Worm (Caenorhabditis elegans) whole organism, mixed stage, embryonic: Measurements from ENCODE around the gene C49A9.4.

ENCODE experiments used
- M03D4.4 ChIP-seq: sonication (generic microtip); optimal IDR thresholded peaks from 2 replicates; lab custom pipeline; 2017; ENCODE audit warnings: mild to moderate bottlenecking, missing genetic modification characterization, missing compliant biosample characterization
- blmp-1 ChIP-seq: fragments of 150-350 bp; optimal IDR thresholded peaks from 2 replicates; lab custom pipeline; 2014; ENCODE audit warnings: missing biosample characterization, missing genetic modification characterization
- ceh-39 ChIP-seq: fragments of 150-350 bp; optimal IDR thresholded peaks from 2 replicates; lab custom pipeline; 2014; ENCODE audit warnings: missing biosample characterization, missing genetic modification characterization
- ces-1 ChIP-seq: fragments of 150-350 bp; optimal IDR thresholded peaks from 2 replicates; lab custom pipeline; 2014; ENCODE audit warnings: missing biosample characterization, missing genetic modification reagents, missing genetic modification characterization
- drap-1 ChIP-seq: fragments of 200-800 bp; sonication (Bioruptor generic); optimal IDR thresholded peaks from 3 replicates; lab custom pipeline; 2018; ENCODE audit warnings: mild to moderate bottlenecking, missing genetic modification characterization, missing compliant biosample characterization
- elt-1 ChIP-seq: sonication (generic microtip); optimal IDR thresholded peaks from 2 replicates; lab custom pipeline; 2017; ENCODE audit warnings: missing genetic modification characterization, mild to moderate bottlenecking, missing compliant biosample characterization, antibody characterized with exemption, moderate library complexity, borderline replicate concordance; ENCODE audit not compliant: insufficient read depth
- flh-1 ChIP-seq: fragments of 200-800 bp; sonication (Bioruptor generic); optimal IDR thresholded peaks from 2 replicates; lab custom pipeline; 2018; ENCODE audit warnings: mild to moderate bottlenecking, missing genetic modification characterization, moderate library complexity, missing compliant biosample characterization
- ham-2 ChIP-seq: fragments of 200-800 bp; sonication (Bioruptor generic); optimal IDR thresholded peaks from 2 replicates; lab custom pipeline; 2018; ENCODE audit warnings: mild to moderate bottlenecking, missing genetic modification characterization, missing compliant biosample characterization
- mab-5 ChIP-seq: fragments of 150-350 bp; optimal IDR thresholded peaks from 2 replicates; lab custom pipeline; 2014; ENCODE audit warnings: missing biosample characterization, missing genetic modification characterization
- mls-2 ChIP-seq: sonication (generic microtip); optimal IDR thresholded peaks from 2 replicates; lab custom pipeline; 2016; ENCODE audit warnings: mild to moderate bottlenecking, missing genetic modification characterization, moderate library complexity, missing compliant biosample characterization
- nhr-12 ChIP-seq: fragments of 150-350 bp; optimal IDR thresholded peaks from 2 replicates; lab custom pipeline; 2014; ENCODE audit warnings: missing biosample characterization, missing genetic modification characterization
- nhr-2 ChIP-seq: fragments of 150-350 bp; optimal IDR thresholded peaks from 2 replicates; lab custom pipeline; 2014; ENCODE audit warnings: missing biosample characterization, missing genetic modification characterization
- nhr-237 ChIP-seq: fragments of 150-350 bp; optimal IDR thresholded peaks from 2 replicates; lab custom pipeline; 2014; ENCODE audit warnings: missing biosample characterization, missing genetic modification characterization
- nhr-76 ChIP-seq: sonication (generic microtip); optimal IDR thresholded peaks from 2 replicates; lab custom pipeline; 2017; ENCODE audit warnings: missing biosample characterization, missing genetic modification characterization
- pha-4 ChIP-seq: fragments of 150-350 bp; optimal IDR thresholded peaks from 2 replicates; lab custom pipeline; 2018; ENCODE audit warnings: missing biosample characterization, missing genetic modification reagents, missing genetic modification characterization
- sem-2 ChIP-seq: fragments of 200-800 bp; sonication (Bioruptor generic); optimal IDR thresholded peaks from 2 replicates; lab custom pipeline; 2018; ENCODE audit warnings: mild to moderate bottlenecking, missing genetic modification characterization, missing compliant biosample characterization
- snpc-4 ChIP-seq: fragments of 150-350 bp; optimal IDR thresholded peaks from 2 replicates; lab custom pipeline; 2014; ENCODE audit warnings: missing biosample characterization, missing genetic modification characterization
- sptf-1 ChIP-seq: sonication (generic microtip); optimal IDR thresholded peaks from 2 replicates; lab custom pipeline; 2017; ENCODE audit warnings: mild to moderate bottlenecking, missing genetic modification characterization, moderate library complexity, missing compliant biosample characterization
- unc-62 ChIP-seq: fragments of 150-350 bp; optimal IDR thresholded peaks from 2 replicates; lab custom pipeline; 2014; ENCODE audit warnings: missing biosample characterization, missing genetic modification reagents, missing genetic modification characterization
- ztf-11 ChIP-seq: fragments of 150-350 bp; optimal IDR thresholded peaks from 2 replicates; lab custom pipeline; 2014; ENCODE audit warnings: missing biosample characterization, missing genetic modification characterization

The C49A9.4 gene

ce11 chrIV:6266499-6266898 lies 47.0 kb downstream of the C49A9.4 start, which contains the start of gene srv-29:
Gene srv-29 (minus strand): TSS chrIV:6266599.
- TF ChIP-seq sem-2 (GFP tag; lab: Kevin White, UChicago): no peak

- TF ChIP-seq elt-1 (tag; lab: Kevin White, UChicago): no peak
- TF ChIP-seq sptf-1: no peak
- TF ChIP-seq blmp-1: no peak
- TF ChIP-seq mab-5 (tag; lab: Kevin White, UChicago): no peak
- TF ChIP-seq ces-1 (GFP tag; lab: Kevin White, UChicago): no peak
- no peak for TF ChIP-seq ztf-11
- TF ChIP-seq mls-2 (tag; lab: Kevin White, UChicago): no peak
- no peak for TF ChIP-seq nhr-76 (tag; lab: Kevin White, UChicago)
- TF ChIP-seq sem-2 (GFP tag; lab: Kevin White, UChicago): no peak
- TF ChIP-seq nhr-2 (tag; lab: Kevin White, UChicago): no peak
- no peak for TF ChIP-seq flh-1 (GFP tag; lab: Kevin White, UChicago)
- TF ChIP-seq drap-1 (GFP tag; lab: Kevin White, UChicago): no peak
- no peak for TF ChIP-seq ceh-39 (tag; lab: Kevin White, UChicago)
- TF ChIP-seq ham-2 (GFP tag; lab: Kevin White, UChicago): no peak
- TF ChIP-seq unc-62: no peak
- TF ChIP-seq nhr-237 (tag; lab: Kevin White, UChicago): no peak
- no peak for TF ChIP-seq M03D4.4 (tag; lab: Kevin White, UChicago)
- no peak for TF ChIP-seq snpc-4 (tag; lab: Kevin White, UChicago)
- TF ChIP-seq nhr-12 (tag; lab: Kevin White, UChicago): no peak
- no peak for TF ChIP-seq pha-4 (tag; lab: Kevin White, UChicago)
Observed at ce11 chrIV:6269346-6269745, 49.9 kb downstream of the C49A9.4 start, which contains the start of gene srv-30. Gene srv-30 (minus strand): TSS chrIV:6269446.
